Worm (Caenorhabditis elegans) whole organism, L4 larva: ENCODE measurements around the gene sav-1.

Experiments
- ama-1 ChIP-seq: fragments of 150-350 bp; optimal IDR thresholded peaks from 2 replicates; lab custom pipeline; 2014; ENCODE audit warnings: inconsistent platforms, mixed read lengths
- ctbp-1 ChIP-seq: fragments of 200-800 bp; sonication (Bioruptor generic); IDR thresholded peaks from 2 replicates; pipeline ENCODE4 v1.3.6; 2022; ENCODE audit warnings: missing genetic modification reagents, missing genetic modification characterization, missing compliant biosample characterization
- dmd-6 ChIP-seq: fragments of 200-800 bp; sonication (Bioruptor generic); IDR thresholded peaks from 2 replicates; pipeline ENCODE4 v1.3.6; 2022; ENCODE audit warnings: missing genetic modification reagents, missing genetic modification characterization, missing compliant biosample characterization
- dpl-1 ChIP-seq: fragments of 150-350 bp; optimal IDR thresholded peaks from 2 replicates; lab custom pipeline; 2014; ENCODE audit warnings: missing biosample characterization, missing genetic modification reagents, missing genetic modification characterization
- jun-1 ChIP-seq: fragments of 150-350 bp; optimal IDR thresholded peaks from 2 replicates; lab custom pipeline; 2014; ENCODE audit warnings: missing biosample characterization, missing genetic modification reagents, missing genetic modification characterization
- sdz-12 ChIP-seq: fragments of 200-800 bp; sonication (Bioruptor generic); optimal IDR thresholded peaks from 2 replicates; lab custom pipeline; 2018; ENCODE audit warnings: mild to moderate bottlenecking, missing genetic modification characterization, missing compliant biosample characterization
- snpc-4 ChIP-seq: fragments of 150-350 bp; optimal IDR thresholded peaks from 2 replicates; lab custom pipeline; 2014; ENCODE audit warnings: missing biosample characterization, missing genetic modification characterization
- unc-130 ChIP-seq: sonication (generic microtip); optimal IDR thresholded peaks from 2 replicates; lab custom pipeline; 2016; ENCODE audit warnings: missing genetic modification reagents, missing genetic modification characterization, missing compliant biosample characterization
- ztf-11 ChIP-seq: fragments of 150-350 bp; optimal IDR thresholded peaks from 2 replicates; lab custom pipeline; 2014; ENCODE audit warnings: missing biosample characterization, missing genetic modification characterization

DNA sequence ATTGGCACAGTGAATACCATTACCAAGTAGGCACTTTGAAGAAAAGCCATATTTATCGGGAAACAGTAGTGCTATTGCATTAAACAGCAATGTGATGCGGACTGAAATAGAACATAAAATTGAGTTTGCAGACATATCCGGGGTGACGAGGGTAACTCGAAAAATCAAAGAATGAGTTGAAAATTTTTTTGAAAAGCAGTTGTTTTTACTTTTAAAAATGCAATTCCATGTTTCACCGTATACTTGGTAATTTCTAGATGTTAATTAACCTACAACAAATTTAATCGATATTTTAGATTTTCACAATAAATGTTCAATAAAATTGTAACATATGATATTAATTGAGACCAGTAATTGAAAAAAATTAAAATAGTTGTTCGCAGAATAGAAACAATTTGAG lies 12.8 kb downstream of the sav-1 start, which contains the start of gene AH9.4:
- TF ChIP-seq ctbp-1 (GFP tag; lab: Robert Waterston, UW) (no peak), jun-1 (tag; lab: Kevin White, UChicago) (no peak), sdz-12 (no peak), dpl-1 (GFP tag; lab: Kevin White, UChicago) (no peak), ama-1 (lab: Kevin White, UChicago) (no peak), dmd-6 (GFP tag; lab: Robert Waterston, UW) (no peak), snpc-4 (tag; lab: Kevin White, UChicago) (no peak), unc-130 (GFP tag; lab: Kevin White, UChicago) (no peak), ztf-11 (no peak)
